Worm (Caenorhabditis elegans) whole organism, L2 larva: ENCODE results near the gene F52G3.5.

Experiments used
- C34F6.9 ChIP-seq: fragments of 150-350 bp; optimal IDR thresholded peaks from 2 replicates; lab custom pipeline; 2014; ENCODE audit warnings: missing biosample characterization, missing genetic modification characterization
- R02D3.7 ChIP-seq: fragments of 150-350 bp; optimal IDR thresholded peaks from 2 replicates; lab custom pipeline; 2014; ENCODE audit warnings: missing biosample characterization, missing genetic modification characterization
- Y55F3AM.14 ChIP-seq: fragments of 200-800 bp; sonication (Bioruptor generic); optimal IDR thresholded peaks from 2 replicates; lab custom pipeline; 2018; ENCODE audit warnings: mild to moderate bottlenecking, missing genetic modification characterization, missing compliant biosample characterization
- blmp-1 ChIP-seq: sonication (generic microtip); optimal IDR thresholded peaks from 2 replicates; lab custom pipeline; 2017; ENCODE audit warnings: missing genetic modification characterization, mild to moderate bottlenecking, missing compliant biosample characterization, antibody characterized with exemption, moderate library complexity; ENCODE audit not compliant: insufficient read depth
- ceh-16 ChIP-seq: fragments of 150-350 bp; optimal IDR thresholded peaks from 2 replicates; lab custom pipeline; 2014; ENCODE audit warnings: missing biosample characterization, missing genetic modification characterization
- ceh-82 ChIP-seq: fragments of 150-350 bp; optimal IDR thresholded peaks from 2 replicates; lab custom pipeline; 2014; ENCODE audit warnings: missing biosample characterization, missing genetic modification characterization
- crh-2 ChIP-seq: sonication (generic microtip); optimal IDR thresholded peaks from 2 replicates; lab custom pipeline; 2017; ENCODE audit warnings: missing biosample characterization, missing genetic modification characterization
- dmd-4 ChIP-seq: sonication (generic microtip); optimal IDR thresholded peaks from 2 replicates; lab custom pipeline; 2017; ENCODE audit warnings: missing biosample characterization, missing genetic modification characterization
- egl-27 ChIP-seq: sonication (generic microtip); optimal IDR thresholded peaks from 3 replicates; lab custom pipeline; 2017; ENCODE audit warnings: missing biosample characterization, missing genetic modification reagents, missing genetic modification characterization
- fos-1 ChIP-seq: fragments of 150-350 bp; optimal IDR thresholded peaks from 2 replicates; lab custom pipeline; 2014; ENCODE audit warnings: missing biosample characterization, missing genetic modification characterization
- gmeb-1 ChIP-seq: fragments of 150-350 bp; optimal IDR thresholded peaks from 2 replicates; lab custom pipeline; 2014; ENCODE audit warnings: missing biosample characterization, missing genetic modification characterization
- lin-11 ChIP-seq: fragments of 150-350 bp; sonication (generic microtip); optimal IDR thresholded peaks from 2 replicates; lab custom pipeline; 2014; ENCODE audit warnings: missing biosample characterization, missing genetic modification characterization, inconsistent platforms, mixed read lengths
- lin-13 ChIP-seq: fragments of 150-350 bp; optimal IDR thresholded peaks from 2 replicates; lab custom pipeline; 2014; ENCODE audit warnings: missing biosample characterization, missing genetic modification reagents, missing genetic modification characterization
- lin-39 ChIP-seq: fragments of 150-350 bp; optimal IDR thresholded peaks from 2 replicates; lab custom pipeline; 2014; ENCODE audit warnings: missing biosample characterization, missing genetic modification reagents, missing genetic modification characterization
- lsy-2 ChIP-seq, 2 experiments: fragments of 150-350 bp in 1 of 2; sonication (generic microtip) in 1 of 2; optimal IDR thresholded peaks; 2 replicates each; lab custom pipeline; 2014 to 2017; ENCODE audit warnings: missing biosample characterization in 2 of 2, missing genetic modification characterization in 2 of 2
- mab-5 ChIP-seq: fragments of 150-350 bp; optimal IDR thresholded peaks from 2 replicates; lab custom pipeline; 2014; ENCODE audit warnings: missing biosample characterization, missing genetic modification characterization
- mdl-1 ChIP-seq, 2 experiments: fragments of 150-350 bp in 1 of 2; sonication (generic microtip) in 1 of 2; optimal IDR thresholded peaks; 2 replicates each; lab custom pipeline; 2017; ENCODE audit warnings: missing biosample characterization in 2 of 2, missing genetic modification characterization in 2 of 2
- nhr-129 ChIP-seq: fragments of 150-350 bp; optimal IDR thresholded peaks from 2 replicates; lab custom pipeline; 2014; ENCODE audit warnings: missing biosample characterization, missing genetic modification characterization
- nhr-21 ChIP-seq: fragments of 150-350 bp; optimal IDR thresholded peaks from 2 replicates; lab custom pipeline; 2014; ENCODE audit warnings: missing biosample characterization, missing genetic modification characterization
- nhr-23 ChIP-seq: fragments of 150-350 bp; optimal IDR thresholded peaks from 2 replicates; lab custom pipeline; 2014; ENCODE audit warnings: missing biosample characterization, missing genetic modification reagents, missing genetic modification characterization
- nhr-25 ChIP-seq: fragments of 150-350 bp; sonication (generic microtip); optimal IDR thresholded peaks from 3 replicates; lab custom pipeline; 2014; ENCODE audit warnings: missing biosample characterization, missing genetic modification characterization
- nhr-77 ChIP-seq: fragments of 150-350 bp; optimal IDR thresholded peaks from 2 replicates; lab custom pipeline; 2014; ENCODE audit warnings: missing biosample characterization, missing genetic modification characterization
- peb-1 ChIP-seq: fragments of 150-350 bp; optimal IDR thresholded peaks from 2 replicates; lab custom pipeline; 2014; ENCODE audit warnings: missing biosample characterization, missing genetic modification characterization
- sem-4 ChIP-seq: fragments of 150-350 bp; optimal IDR thresholded peaks from 2 replicates; lab custom pipeline; 2014; ENCODE audit warnings: missing biosample characterization, missing genetic modification reagents, missing genetic modification characterization
- skn-1 ChIP-seq: sonication (generic microtip); optimal IDR thresholded peaks from 2 replicates; lab custom pipeline; 2017; ENCODE audit warnings: missing biosample characterization, missing genetic modification characterization
- sma-3 ChIP-seq: sonication (generic microtip); optimal IDR thresholded peaks from 2 replicates; lab custom pipeline; 2016; ENCODE audit warnings: missing genetic modification reagents, missing genetic modification characterization, missing compliant biosample characterization
- sma-9 ChIP-seq, 2 experiments: fragments of 150-350 bp in 1 of 2; sonication (generic microtip) in 1 of 2; optimal IDR thresholded peaks; 2 replicates each; lab custom pipeline; 2014 to 2016; ENCODE audit warnings: missing genetic modification characterization in 2 of 2, mild to moderate bottlenecking in 1 of 2, missing biosample characterization in 1 of 2, missing compliant biosample characterization in 1 of 2, missing genetic modification reagents in 1 of 2, moderate library complexity in 1 of 2
- snpc-4 ChIP-seq: fragments of 150-350 bp; optimal IDR thresholded peaks from 2 replicates; lab custom pipeline; 2014; ENCODE audit warnings: missing biosample characterization, missing genetic modification characterization
- unc-39 ChIP-seq: fragments of 150-350 bp; optimal IDR thresholded peaks from 2 replicates; lab custom pipeline; 2014; ENCODE audit warnings: missing biosample characterization, missing genetic modification characterization
- zag-1 ChIP-seq: fragments of 150-350 bp; optimal IDR thresholded peaks from 2 replicates; lab custom pipeline; 2014; ENCODE audit warnings: missing biosample characterization, missing genetic modification characterization
- ztf-1 ChIP-seq: fragments of 200-800 bp; sonication (Bioruptor generic); conservative IDR thresholded peaks from 2 replicates; pipeline ENCODE4 v1.3.6; 2022; ENCODE audit warnings: missing genetic modification characterization, missing compliant biosample characterization
- ztf-11 ChIP-seq: sonication (generic microtip); optimal IDR thresholded peaks from 2 replicates; lab custom pipeline; 2017; ENCODE audit warnings: missing biosample characterization, missing genetic modification characterization
- ztf-4 ChIP-seq: fragments of 150-350 bp; optimal IDR thresholded peaks from 2 replicates; lab custom pipeline; 2014; ENCODE audit warnings: missing biosample characterization, missing genetic modification characterization

F52G3.5 gene

ce11 chrX:17003473-17004123, 27.7 kb upstream of the F52G3.5 start:
- TF ChIP-seq sem-4 (tag; lab: Kevin White, UChicago) (peak; percentile 75), lin-13 (GFP tag; lab: Kevin White, UChicago) (peak; percentile 5), skn-1 (tag; lab: Kevin White, UChicago) (no peak), nhr-23 (tag; lab: Kevin White, UChicago) (no peak), ztf-11 (tag; lab: Kevin White, UChicago) (no peak), lin-11 (no peak), nhr-129 (peak; percentile 36), mab-5 (tag; lab: Kevin White, UChicago) (peak; percentile 68), snpc-4 (tag; lab: Kevin White, UChicago) (no peak), lsy-2 (tag; optimal IDR thresholded peaks at IDR 0.05; lab: Kevin White, UChicago) (peak in 1 of 2 experiments; percentile 16)
- TF ChIP-seq, all 48 proteins: peak for 5

- TF ChIP-seq dmd-4 (no peak), sem-4 (tag; lab: Kevin White, UChicago) (peak; percentile 1), nhr-77 (tag; lab: Kevin White, UChicago) (no peak), nhr-25 (tag; lab: Kevin White, UChicago) (no peak), ztf-11 (tag; lab: Kevin White, UChicago) (no peak), R02D3.7 (no peak), nhr-23 (tag; lab: Kevin White, UChicago) (no peak), sma-9 (GFP tag; optimal IDR thresholded peaks at IDR 0.05; lab: Kevin White, UChicago) (peak; percentile 8), sma-9 (tag; optimal IDR thresholded peaks at IDR 0.05; lab: Kevin White, UChicago) (no peak), lsy-2 (tag; optimal IDR thresholded peaks at IDR 0.05; lab: Kevin White, UChicago) (peak in 1 of 2 experiments; percentile 24), unc-39 (no peak), sma-3 (GFP tag; lab: Kevin White, UChicago) (no peak), zag-1 (tag; lab: Kevin White, UChicago) (peak; percentile 20)
Measured at ce11 chrX:17002149-17002548, 26.2 kb upstream of the F52G3.5 start.

ce11 chrX:16999649-17000048, 23.7 kb upstream of the F52G3.5 start:
- peak; percentile 11 for TF ChIP-seq mab-5 (tag; lab: Kevin White, UChicago)
- no peak for TF ChIP-seq gmeb-1 (tag; lab: Kevin White, UChicago)

ce11 chrX:16998981-16999380, 23.0 kb upstream of the F52G3.5 start:
- TF ChIP-seq ztf-1 (GFP tag; lab: Robert Waterston, UW) (no peak), lin-11 (no peak), R02D3.7 (no peak), blmp-1 (no peak), nhr-21 (tag; lab: Kevin White, UChicago) (no peak), mdl-1 (tag; optimal IDR thresholded peaks at IDR 0.05; lab: Kevin White, UChicago) (no peak), sem-4 (tag; lab: Kevin White, UChicago) (no peak), ztf-4 (tag; lab: Kevin White, UChicago) (no peak), ztf-11 (tag; lab: Kevin White, UChicago) (no peak), Y55F3AM.14 (GFP tag; lab: Kevin White, UChicago) (no peak), ceh-16 (tag; lab: Kevin White, UChicago) (no peak), peb-1 (tag; lab: Kevin White, UChicago) (no peak), ceh-82 (no peak)

ce11 chrX:16998003-16998402, 22.1 kb upstream of the F52G3.5 start:
- no peak for TF ChIP-seq skn-1 (tag; lab: Kevin White, UChicago)
- no peak for TF ChIP-seq mdl-1 (tag; optimal IDR thresholded peaks at IDR 0.05; lab: Kevin White, UChicago)
- TF ChIP-seq lin-39 (tag; lab: Kevin White, UChicago) = no peak
- TF ChIP-seq sma-3 (GFP tag; lab: Kevin White, UChicago) = no peak
- no peak for TF ChIP-seq C34F6.9 (tag; lab: Kevin White, UChicago)
- peak; percentile 66 for TF ChIP-seq nhr-25 (tag; lab: Kevin White, UChicago)
- TF ChIP-seq nhr-23 (tag; lab: Kevin White, UChicago) = no peak

- TF ChIP-seq egl-27 (tag; lab: Kevin White, UChicago) (no peak), unc-39 (no peak), crh-2 (tag; lab: Kevin White, UChicago) (peak; percentile 2), lsy-2 (tag; optimal IDR thresholded peaks at IDR 0.05; lab: Kevin White, UChicago) (no peak), fos-1 (tag; lab: Kevin White, UChicago) (peak; percentile 77)
Measured at ce11 chrX:16995886-16996283, 19.9 kb upstream of the F52G3.5 start.
